Fruit fly (Drosophila melanogaster): Measurements from ENCODE around the gene RASSF8.

Gene RASSF8

dm6 chr3R:25644172-25644571 is 17.4 kb upstream of the RASSF8 start:
- TF ChIP-seq Mio (GFP tag; optimal IDR thresholded peaks at IDR 0.05) (no peak), dsf (GFP tag; optimal IDR thresholded peaks at IDR 0.05; ENCODE audit: borderline replicate concordance) (no peak), sv (GFP tag; optimal IDR thresholded peaks at IDR 0.05) (no peak), Dfd (GFP tag; optimal IDR thresholded peaks at IDR 0.05) (no peak), rgr (GFP tag; optimal IDR thresholded peaks at IDR 0.05) (no peak), Jra (GFP tag; optimal IDR thresholded peaks at IDR 0.05) (no peak), GATAd (GFP tag; optimal IDR thresholded peaks at IDR 0.05) (no peak), dmrt93B (GFP tag; optimal IDR thresholded peaks at IDR 0.05) (no peak), Myc (optimal IDR thresholded peaks at IDR 0.05) (no peak), ey (GFP tag; optimal IDR thresholded peaks at IDR 0.05) (no peak), Hr83 (GFP tag; optimal IDR thresholded peaks at IDR 0.05; ENCODE audit: poor library complexity, severe bottlenecking) (no peak), N (GFP tag; optimal IDR thresholded peaks at IDR 0.05) (no peak), lola (GFP tag; optimal IDR thresholded peaks at IDR 0.05) (no peak), Hnf4 (GFP tag; optimal IDR thresholded peaks at IDR 0.05) (no peak), CrebA (GFP tag; optimal IDR thresholded peaks at IDR 0.05; ENCODE audit: borderline replicate concordance) (no peak), usp (GFP tag; optimal IDR thresholded peaks at IDR 0.05) (no peak), Abd-B (GFP tag; optimal IDR thresholded peaks at IDR 0.05) (no peak), pan (optimal IDR thresholded peaks at IDR 0.05) (no peak), Rel (GFP tag; optimal IDR thresholded peaks at IDR 0.05) (no peak), Rel (tag; optimal IDR thresholded peaks at IDR 0.05) (no peak), Hr78 (GFP tag; optimal IDR thresholded peaks at IDR 0.05) (no peak)

- TF ChIP-seq Hr83 (GFP tag; optimal IDR thresholded peaks at IDR 0.05; ENCODE audit: poor library complexity, severe bottlenecking) (peak; percentile 40), fru (GFP tag; optimal IDR thresholded peaks at IDR 0.05) (peak; percentile 94), sv (GFP tag; optimal IDR thresholded peaks at IDR 0.05) (peak; percentile 87), sage (GFP tag; optimal IDR thresholded peaks at IDR 0.05) (no peak), CG9705 (GFP tag; optimal IDR thresholded peaks at IDR 0.05) (peak; percentile 87), lola (GFP tag; optimal IDR thresholded peaks at IDR 0.05) (no peak), psq (GFP tag; optimal IDR thresholded peaks at IDR 0.05) (peak; percentile 90), Sp1 (GFP tag; optimal IDR thresholded peaks at IDR 0.05) (peak; percentile 85), dmrt93B (GFP tag; optimal IDR thresholded peaks at IDR 0.05) (peak; percentile 90), Hr78 (GFP tag; optimal IDR thresholded peaks at IDR 0.05) (no peak), dsf (GFP tag; optimal IDR thresholded peaks at IDR 0.05; ENCODE audit: borderline replicate concordance) (peak; percentile 52), HLH106 (tag; optimal IDR thresholded peaks at IDR 0.05) (peak; percentile 93), h (GFP tag; optimal IDR thresholded peaks at IDR 0.05) (peak; percentile 96), br (GFP tag; optimal IDR thresholded peaks at IDR 0.05) (peak; percentile 94), usp (GFP tag; optimal IDR thresholded peaks at IDR 0.05) (no peak), Jra (GFP tag; optimal IDR thresholded peaks at IDR 0.05) (peak; percentile 92), jim (GFP tag; optimal IDR thresholded peaks at IDR 0.05) (peak; percentile 54), Dfd (GFP tag; optimal IDR thresholded peaks at IDR 0.05) (no peak), pan (optimal IDR thresholded peaks at IDR 0.05) (no peak), dl (GFP tag; optimal IDR thresholded peaks at IDR 0.05; ENCODE audit: insufficient read depth in 1 of 2, partially characterized antibody in 2 of 2) (peak in 1 of 2 experiments; percentile 9), CrebA (GFP tag; optimal IDR thresholded peaks at IDR 0.05; ENCODE audit: borderline replicate concordance) (peak; percentile 25), Hnf4 (GFP tag; optimal IDR thresholded peaks at IDR 0.05) (peak; percentile 91), ey (GFP tag; optimal IDR thresholded peaks at IDR 0.05) (peak; percentile 93), Vsx2 (GFP tag; optimal IDR thresholded peaks at IDR 0.05; ENCODE audit: partially characterized antibody) (peak; percentile 71), rgr (GFP tag; optimal IDR thresholded peaks at IDR 0.05) (peak; percentile 91), foxo (GFP tag; optimal IDR thresholded peaks at IDR 0.05) (peak in 1 of 2 experiments; percentile 96), Dif (GFP tag; optimal IDR thresholded peaks at IDR 0.05; ENCODE audit: partially characterized antibody) (peak; percentile 46), tai (GFP tag; optimal IDR thresholded peaks at IDR 0.05) (peak; percentile 92), OdsH (GFP tag; optimal IDR thresholded peaks at IDR 0.05) (peak; percentile 89), GATAd (GFP tag; optimal IDR thresholded peaks at IDR 0.05) (peak; percentile 74), CG32264 (GFP tag; optimal IDR thresholded peaks at IDR 0.05) (peak; percentile 83), woc (GFP tag; optimal IDR thresholded peaks at IDR 0.05) (peak; percentile 97), Abd-B (GFP tag; optimal IDR thresholded peaks at IDR 0.05) (no peak), N (GFP tag; optimal IDR thresholded peaks at IDR 0.05) (peak; percentile 56), Rel (GFP tag; optimal IDR thresholded peaks at IDR 0.05) (no peak), Rel (tag; optimal IDR thresholded peaks at IDR 0.05) (peak; percentile 85), Myc (optimal IDR thresholded peaks at IDR 0.05) (peak; percentile 67), Mio (GFP tag; optimal IDR thresholded peaks at IDR 0.05) (peak; percentile 67), brk (GFP tag; optimal IDR thresholded peaks at IDR 0.05) (no peak)
Measured at dm6 chr3R:25646882-25647518, 14.6 kb upstream of the RASSF8 start.
